Worm (Caenorhabditis elegans): ENCODE results near the gene ufl-1.

Gene ufl-1

DNA sequence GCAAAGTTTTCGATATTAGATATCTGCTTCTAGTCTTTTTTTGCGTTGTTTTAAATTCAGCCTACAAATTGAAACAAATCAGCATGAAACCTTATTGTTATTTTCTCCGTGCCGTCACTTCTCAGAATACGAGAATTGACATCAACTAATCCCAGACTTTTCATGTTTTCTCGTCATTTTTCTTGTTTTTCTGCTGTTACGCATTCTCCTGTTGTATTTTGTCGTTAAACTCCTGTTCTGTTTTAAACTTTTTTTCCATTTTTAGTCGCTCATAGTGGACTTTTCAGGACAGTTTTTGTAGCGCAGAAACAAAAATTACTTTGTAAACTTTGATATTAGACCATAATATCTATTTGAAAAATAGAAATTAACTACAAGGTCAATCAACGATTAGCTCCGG is 14.4 kb downstream of the ufl-1 start:
- no peak for TF ChIP-seq unc-120 (tag; optimal IDR thresholded peaks at IDR 0.05; ENCODE audit: poor library complexity, severe bottlenecking)
- no peak for TF ChIP-seq nhr-2 (tag; optimal IDR thresholded peaks at IDR 0.05)
- no peak for TF ChIP-seq flh-1 (GFP tag; optimal IDR thresholded peaks at IDR 0.05)
- no peak for TF ChIP-seq lsy-2 (tag; optimal IDR thresholded peaks at IDR 0.05)
- no peak for TF ChIP-seq unc-39 (tag; optimal IDR thresholded peaks at IDR 0.05)
- no peak for TF ChIP-seq sptf-1 (tag; optimal IDR thresholded peaks at IDR 0.05)
- no peak for TF ChIP-seq nhr-28 (tag; optimal IDR thresholded peaks at IDR 0.05)
- no peak for TF ChIP-seq nhr-237 (tag; optimal IDR thresholded peaks at IDR 0.05)
- TF ChIP-seq lin-32 (GFP tag; optimal IDR thresholded peaks at IDR 0.05): no peak
- no peak for TF ChIP-seq cnd-1 (tag; optimal IDR thresholded peaks at IDR 0.05)
- TF ChIP-seq blmp-1 (tag; optimal IDR thresholded peaks at IDR 0.05): no peak
- no peak for TF ChIP-seq hlh-1 (tag; optimal IDR thresholded peaks at IDR 0.05)
- no peak for TF ChIP-seq mep-1 (tag; optimal IDR thresholded peaks at IDR 0.05)
- no peak for TF ChIP-seq drap-1 (GFP tag; optimal IDR thresholded peaks at IDR 0.05)
- no peak for TF ChIP-seq tbx-8 (GFP tag; optimal IDR thresholded peaks at IDR 0.05)
- no peak for TF ChIP-seq snpc-4 (tag; optimal IDR thresholded peaks at IDR 0.05)
- TF ChIP-seq pha-4 (tag; optimal IDR thresholded peaks at IDR 0.05): no peak

DNA sequence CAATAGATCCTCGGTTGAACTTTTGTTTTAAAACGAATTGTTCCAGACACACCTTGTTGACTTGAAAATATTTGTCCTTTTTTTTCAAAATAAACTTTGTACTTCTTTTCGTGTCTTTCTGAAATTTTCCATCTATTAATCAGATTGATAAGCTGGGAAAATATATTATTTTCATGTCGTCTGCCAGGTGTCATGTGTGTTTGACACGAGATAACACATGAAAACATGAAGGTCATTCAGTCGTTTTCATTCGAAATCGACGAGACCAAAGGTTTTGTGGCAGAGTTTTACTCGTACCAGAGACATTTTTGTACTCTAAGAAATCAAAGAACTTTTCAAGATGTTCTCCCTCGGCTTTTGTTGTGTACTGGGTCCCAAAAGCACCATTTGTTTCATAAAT is 16.0 kb downstream of the ufl-1 start:
- TF ChIP-seq nhr-76 (tag; optimal IDR thresholded peaks at IDR 0.05): no peak
- TF ChIP-seq nhr-28 (tag; optimal IDR thresholded peaks at IDR 0.05): no peak
- TF ChIP-seq pha-4 (tag; optimal IDR thresholded peaks at IDR 0.05): no peak
- no peak for TF ChIP-seq nhr-2 (tag; optimal IDR thresholded peaks at IDR 0.05)
- TF ChIP-seq hlh-1 (tag; optimal IDR thresholded peaks at IDR 0.05): no peak
- TF ChIP-seq lin-32 (GFP tag; optimal IDR thresholded peaks at IDR 0.05): no peak
- no peak for TF ChIP-seq bed-3 (GFP tag; optimal IDR thresholded peaks at IDR 0.05)
- TF ChIP-seq M03D4.4 (tag; optimal IDR thresholded peaks at IDR 0.05): no peak
- TF ChIP-seq mls-2 (tag; optimal IDR thresholded peaks at IDR 0.05): no peak
- TF ChIP-seq unc-39 (tag; optimal IDR thresholded peaks at IDR 0.05): no peak
- no peak for TF ChIP-seq ceh-39 (tag; optimal IDR thresholded peaks at IDR 0.05)
- no peak for TF ChIP-seq ceh-43 (GFP tag; optimal IDR thresholded peaks at IDR 0.05)

DNA sequence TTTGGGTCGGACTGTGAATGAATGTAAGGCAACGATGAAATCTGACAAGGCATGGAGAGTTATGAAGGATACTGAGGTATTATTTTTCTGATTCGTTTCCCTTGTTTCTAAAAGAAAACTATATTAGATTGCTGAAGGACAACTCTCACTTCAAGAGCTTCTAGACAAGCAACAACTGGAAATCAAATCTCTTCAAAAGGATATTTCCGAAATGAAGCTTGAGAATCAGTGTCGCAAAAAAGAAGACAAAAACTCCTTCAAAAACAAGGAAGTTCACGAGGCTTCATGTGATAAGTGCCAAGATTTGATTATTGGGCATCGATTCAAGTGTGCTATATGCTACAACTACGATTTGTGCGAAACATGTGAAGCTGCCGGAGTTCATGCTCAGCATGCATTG is 18.0 kb downstream of the ufl-1 start:
- TF ChIP-seq hlh-1 (tag; optimal IDR thresholded peaks at IDR 0.05) (no peak), zip-8 (tag; optimal IDR thresholded peaks at IDR 0.05) (no peak)

DNA sequence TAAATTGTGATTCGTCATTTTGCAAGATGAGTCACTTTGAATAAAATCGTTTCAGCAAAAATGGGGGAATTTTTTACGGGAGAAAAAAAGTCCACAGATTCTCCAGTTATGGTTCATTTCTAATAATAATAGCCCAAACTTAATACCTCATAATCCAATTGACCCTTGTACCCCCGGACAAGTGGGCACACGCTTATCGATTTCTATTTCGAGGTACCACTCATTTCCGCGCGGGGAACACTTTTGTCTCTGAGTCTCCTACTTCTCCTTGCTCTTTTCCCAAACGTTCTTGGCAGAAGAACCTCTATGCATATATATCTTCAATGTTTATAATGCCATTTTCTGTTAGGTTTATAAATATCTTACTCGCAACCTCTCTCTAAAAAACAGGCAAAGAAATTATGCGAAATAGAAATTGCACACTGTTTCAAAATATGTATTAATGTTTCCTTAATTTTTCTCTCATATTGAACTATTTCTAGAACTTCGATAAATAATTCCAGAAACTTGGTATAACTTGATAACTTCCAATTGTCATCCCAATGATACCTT is 19.5 kb downstream of the ufl-1 start, which contains the start of gene gldi-4:
gldi-4 (plus strand) TSS at position 502 of the 552 bp plus-strand sequence.
- TF ChIP-seq ceh-39 (tag; optimal IDR thresholded peaks at IDR 0.05) (no peak), nhr-2 (tag; optimal IDR thresholded peaks at IDR 0.05) (peak; percentile 92), ces-1 (GFP tag; optimal IDR thresholded peaks at IDR 0.05) (peak; percentile 83), M03D4.4 (tag; optimal IDR thresholded peaks at IDR 0.05) (no peak), unc-39 (tag; optimal IDR thresholded peaks at IDR 0.05) (no peak), elt-1 (tag; optimal IDR thresholded peaks at IDR 0.05; ENCODE audit: borderline replicate concordance, insufficient read depth) (no peak), lsy-2 (tag; optimal IDR thresholded peaks at IDR 0.05) (no peak), mls-2 (tag; optimal IDR thresholded peaks at IDR 0.05) (peak; percentile 14), pha-4 (tag; optimal IDR thresholded peaks at IDR 0.05) (no peak), ceh-83 (GFP tag; optimal IDR thresholded peaks at IDR 0.05) (no peak), sptf-1 (tag; optimal IDR thresholded peaks at IDR 0.05) (no peak)

DNA sequence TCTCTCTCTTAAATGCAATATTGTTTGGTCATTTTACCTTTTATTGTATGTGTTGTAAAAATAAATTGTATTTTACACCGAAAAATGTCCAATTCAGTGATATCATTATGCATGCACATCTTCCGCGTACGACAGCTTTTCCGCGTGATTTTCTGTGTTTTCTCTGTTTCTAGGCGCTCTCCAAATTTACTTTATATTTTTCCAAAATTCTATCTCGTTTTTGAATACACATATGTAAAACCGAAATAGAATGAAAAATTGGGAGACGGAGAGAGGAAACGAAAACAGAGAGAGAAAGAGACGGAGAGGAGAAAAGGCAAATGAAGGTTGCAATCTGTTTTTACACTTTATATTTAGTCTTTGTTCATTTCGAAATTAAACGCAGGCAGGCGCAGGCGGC is 20.2 kb downstream of the ufl-1 start:
- no peak for TF ChIP-seq unc-39 (tag; optimal IDR thresholded peaks at IDR 0.05)
- no peak for TF ChIP-seq sem-2 (GFP tag; optimal IDR thresholded peaks at IDR 0.05)
- peak; percentile 80 for TF ChIP-seq ces-1 (GFP tag; optimal IDR thresholded peaks at IDR 0.05)
- TF ChIP-seq snpc-4 (tag; optimal IDR thresholded peaks at IDR 0.05): no peak
- no peak for TF ChIP-seq elt-3 (tag; optimal IDR thresholded peaks at IDR 0.05)
- TF ChIP-seq unc-62 (GFP tag; optimal IDR thresholded peaks at IDR 0.05): peak; percentile 48
- no peak for TF ChIP-seq ceh-39 (tag; optimal IDR thresholded peaks at IDR 0.05)
- no peak for TF ChIP-seq lin-32 (GFP tag; optimal IDR thresholded peaks at IDR 0.05)
- TF ChIP-seq unc-120 (tag; optimal IDR thresholded peaks at IDR 0.05; ENCODE audit: poor library complexity, severe bottlenecking): peak; percentile 13
- peak; percentile 22 for TF ChIP-seq lsy-2 (tag; optimal IDR thresholded peaks at IDR 0.05)
- TF ChIP-seq cnd-1 (tag; optimal IDR thresholded peaks at IDR 0.05): no peak
- TF ChIP-seq blmp-1 (tag; optimal IDR thresholded peaks at IDR 0.05): no peak
- TF ChIP-seq nhr-2 (tag; optimal IDR thresholded peaks at IDR 0.05): no peak
- no peak for TF ChIP-seq M03D4.4 (tag; optimal IDR thresholded peaks at IDR 0.05)
- peak; percentile 62 for TF ChIP-seq nhr-237 (tag; optimal IDR thresholded peaks at IDR 0.05)

Data from whole organism, mixed stage, embryonic.